Worm (Caenorhabditis elegans) whole organism, L4 larva: Measurements from ENCODE around the gene E01B7.2.

Source experiments
- ZK546.5 ChIP-seq, 2 experiments: sonication (generic microtip); optimal IDR thresholded peaks; 2 replicates each; lab custom pipeline; 2017; ENCODE audit warnings: missing biosample characterization in 2 of 2, missing genetic modification characterization in 2 of 2
- ceh-28 ChIP-seq: fragments of 150-350 bp; optimal IDR thresholded peaks from 2 replicates; lab custom pipeline; 2014; ENCODE audit warnings: missing biosample characterization, missing genetic modification reagents, missing genetic modification characterization
- ceh-62 ChIP-seq: sonication (generic microtip); optimal IDR thresholded peaks from 2 replicates; lab custom pipeline; 2017; ENCODE audit warnings: missing biosample characterization, missing genetic modification characterization
- lin-15B ChIP-seq: fragments of 150-350 bp; sonication (generic microtip); optimal IDR thresholded peaks from 3 replicates; lab custom pipeline; 2014; ENCODE audit warnings: missing biosample characterization, missing genetic modification characterization
- lin-38 ChIP-seq: fragments of 200-800 bp; sonication (Bioruptor generic); IDR thresholded peaks from 2 replicates; pipeline ENCODE4 v1.3.6; 2022; ENCODE audit warnings: missing genetic modification reagents, missing genetic modification characterization, missing compliant biosample characterization
- lin-39 ChIP-seq: fragments of 150-350 bp; optimal IDR thresholded peaks from 2 replicates; lab custom pipeline; 2014; ENCODE audit warnings: missing biosample characterization, missing genetic modification reagents, missing genetic modification characterization
- spr-3 ChIP-seq: fragments of 200-800 bp; sonication (Bioruptor generic); optimal IDR thresholded peaks from 2 replicates; lab custom pipeline; 2018; ENCODE audit warnings: mild to moderate bottlenecking, missing genetic modification characterization, missing compliant biosample characterization
- unc-62 ChIP-seq, 3 experiments: fragments of 150-350 bp in 1 of 3; sonication (generic microtip); optimal IDR thresholded peaks in 2 of 3; peaks in 1 of 3; 1 replicate in 1 of 3; 2 replicates in 2 of 3; lab custom pipeline; 2014 to 2017; ENCODE audit warnings: missing biosample characterization in 3 of 3, missing genetic modification characterization in 3 of 3, missing genetic modification reagents in 3 of 3, missing genotype in 1 of 3
- zag-1 ChIP-seq: fragments of 150-350 bp; optimal IDR thresholded peaks from 2 replicates; lab custom pipeline; 2014; ENCODE audit warnings: missing biosample characterization, missing genetic modification characterization
- ztf-11 ChIP-seq: fragments of 150-350 bp; optimal IDR thresholded peaks from 2 replicates; lab custom pipeline; 2014; ENCODE audit warnings: missing biosample characterization, missing genetic modification characterization

- no peak for TF ChIP-seq ZK546.5 (tag; optimal IDR thresholded peaks at IDR 0.05; lab: Kevin White, UChicago)
- TF ChIP-seq zag-1 (tag; lab: Kevin White, UChicago) = no peak
- no peak for TF ChIP-seq lin-39
- no peak for TF ChIP-seq lin-15B (tag; lab: Kevin White, UChicago)
- no peak for TF ChIP-seq spr-3
- TF ChIP-seq unc-62 (GFP tag; optimal IDR thresholded peaks at IDR 0.05 in 1 of 2; lab: Kevin White, UChicago) = no peak
- no peak for TF ChIP-seq unc-62 (tag; optimal IDR thresholded peaks at IDR 0.05; lab: Kevin White, UChicago)
- no peak for TF ChIP-seq ceh-62 (tag; lab: Kevin White, UChicago)
- no peak for TF ChIP-seq ztf-11 (tag; lab: Kevin White, UChicago)
- no peak for TF ChIP-seq ceh-28 (tag; lab: Kevin White, UChicago)
- no peak for TF ChIP-seq lin-38 (GFP tag; lab: Robert Waterston, UW)
Measured at ce11 chrV:17949093-17949492, 27.5 kb downstream of the E01B7.2 start, which contains the start of gene dpy-21.
